Worm (Caenorhabditis elegans): ENCODE data around the gene C05B5.8.

C05B5.8 gene

ce11 chrIII:10010117-10010516 lies 3.5 kb upstream of the C05B5.8 start, which contains the start of gene fbxa-155:
fbxa-155 (minus strand) TSS chrIII:10010217.
- no peak for TF ChIP-seq skn-1 (tag; optimal IDR thresholded peaks at IDR 0.05)
- no peak for TF ChIP-seq mdl-1 (tag; optimal IDR thresholded peaks at IDR 0.05)
- no peak for TF ChIP-seq unc-62 (GFP tag; optimal IDR thresholded peaks at IDR 0.05)
- TF ChIP-seq tbx-2 (tag; optimal IDR thresholded peaks at IDR 0.05): no peak
- TF ChIP-seq pha-4 (tag; optimal IDR thresholded peaks at IDR 0.05): no peak
- no peak for TF ChIP-seq ama-1 (optimal IDR thresholded peaks at IDR 0.05)
- TF ChIP-seq egl-5 (tag; optimal IDR thresholded peaks at IDR 0.05): no peak

ce11 chrIII:10004213-10004612 lies 2.4 kb downstream of the C05B5.8 start, which contains the start of gene C05B5.11:
C05B5.11 (plus strand) TSS chrIII:10004513.
- TF ChIP-seq nhr-77 (tag; optimal IDR thresholded peaks at IDR 0.05): no peak
- TF ChIP-seq sea-2 (GFP tag; optimal IDR thresholded peaks at IDR 0.05): no peak
- no peak for TF ChIP-seq jun-1 (tag; optimal IDR thresholded peaks at IDR 0.05)
- TF ChIP-seq mml-1 (tag; optimal IDR thresholded peaks at IDR 0.05): no peak
- TF ChIP-seq zag-1 (tag; optimal IDR thresholded peaks at IDR 0.05): no peak
- no peak for TF ChIP-seq aly-2 (tag; optimal IDR thresholded peaks at IDR 0.05)
- no peak for TF ChIP-seq R02D3.7 (tag; optimal IDR thresholded peaks at IDR 0.05)
- TF ChIP-seq pqm-1 (tag; optimal IDR thresholded peaks at IDR 0.05): no peak
- TF ChIP-seq nhr-67 (tag; optimal IDR thresholded peaks at IDR 0.05): no peak
- no peak for TF ChIP-seq elt-1 (tag; optimal IDR thresholded peaks at IDR 0.05)
- no peak for TF ChIP-seq lsy-12 (tag; optimal IDR thresholded peaks at IDR 0.05)
- TF ChIP-seq egl-27 (tag; optimal IDR thresholded peaks at IDR 0.05): no peak
- TF ChIP-seq unc-39 (tag; optimal IDR thresholded peaks at IDR 0.05): no peak
- no peak for TF ChIP-seq fos-1 (tag; optimal IDR thresholded peaks at IDR 0.05)

- no peak for TF ChIP-seq elt-3 (tag; optimal IDR thresholded peaks at IDR 0.05)
- TF ChIP-seq hmg-11 (tag; optimal IDR thresholded peaks at IDR 0.05): no peak
- no peak for TF ChIP-seq unc-39 (tag; optimal IDR thresholded peaks at IDR 0.05)
- TF ChIP-seq nfya-1 (tag; optimal IDR thresholded peaks at IDR 0.05; ENCODE audit: insufficient read depth): no peak
- TF ChIP-seq nhr-77 (tag; optimal IDR thresholded peaks at IDR 0.05): no peak
- TF ChIP-seq nhr-11 (tag; optimal IDR thresholded peaks at IDR 0.05): no peak
- TF ChIP-seq zag-1 (tag; optimal IDR thresholded peaks at IDR 0.05): no peak
- TF ChIP-seq elt-1 (tag; optimal IDR thresholded peaks at IDR 0.05): no peak
- no peak for TF ChIP-seq egl-5 (tag; optimal IDR thresholded peaks at IDR 0.05)
Measured at ce11 chrIII:10001060-10001459, 5.5 kb downstream of the C05B5.8 start, which contains the start of gene C05B5.5. C05B5.5 (plus strand) TSS chrIII:10001360.

ce11 chrIII:10000428-10000827 lies 6.2 kb downstream of the C05B5.8 start, which contains the start of gene C05B5.2:
C05B5.2 (minus strand) TSS chrIII:10000528.
- TF ChIP-seq sea-2 (GFP tag; optimal IDR thresholded peaks at IDR 0.05) (no peak), egl-5 (tag; optimal IDR thresholded peaks at IDR 0.05) (no peak), unc-39 (tag; optimal IDR thresholded peaks at IDR 0.05) (no peak)

- TF ChIP-seq skn-1 (tag; optimal IDR thresholded peaks at IDR 0.05) (no peak), eor-1 (tag; optimal IDR thresholded peaks at IDR 0.05) (no peak), ztf-11 (tag; optimal IDR thresholded peaks at IDR 0.05) (no peak), egl-27 (tag; optimal IDR thresholded peaks at IDR 0.05) (no peak), nhr-76 (tag; optimal IDR thresholded peaks at IDR 0.05) (no peak)
Measured at ce11 chrIII:9999235-9999634, 7.3 kb downstream of the C05B5.8 start, which contains the start of gene C05B5.17. C05B5.17 (minus strand) TSS chrIII:9999335.

ce11 chrIII:9997890-9998289 lies 8.7 kb downstream of the C05B5.8 start, which contains the start of gene pqn-8:
pqn-8 (minus strand) TSS chrIII:9997990.
- TF ChIP-seq skn-1 (tag; optimal IDR thresholded peaks at IDR 0.05) (no peak), ama-1 (optimal IDR thresholded peaks at IDR 0.05) (no peak), pha-4 (tag; optimal IDR thresholded peaks at IDR 0.05) (no peak), nhr-67 (tag; optimal IDR thresholded peaks at IDR 0.05) (no peak), lsy-12 (tag; optimal IDR thresholded peaks at IDR 0.05) (no peak), nhr-12 (tag; optimal IDR thresholded peaks at IDR 0.05) (no peak), zag-1 (tag; optimal IDR thresholded peaks at IDR 0.05) (no peak), ceh-9 (tag; optimal IDR thresholded peaks at IDR 0.05) (no peak), mml-1 (tag; optimal IDR thresholded peaks at IDR 0.05) (no peak)

- no peak for TF ChIP-seq elt-2 (tag; optimal IDR thresholded peaks at IDR 0.05)
- no peak for TF ChIP-seq sea-2 (GFP tag; optimal IDR thresholded peaks at IDR 0.05)
- TF ChIP-seq ztf-11 (tag; optimal IDR thresholded peaks at IDR 0.05): no peak
- no peak for TF ChIP-seq skn-1 (tag; optimal IDR thresholded peaks at IDR 0.05)
- no peak for TF ChIP-seq ZK546.5 (tag; optimal IDR thresholded peaks at IDR 0.05)
Measured at ce11 chrIII:9993535-9993934, 13.0 kb downstream of the C05B5.8 start, which contains the start of gene C05B5.4. C05B5.4 (plus strand) TSS chrIII:9993885.
